Fruit fly (Drosophila melanogaster) whole organism, embryonic: ENCODE data around the gene CG7536.

Source experiments
- Blimp-1 ChIP-seq: fragments of 200-800 bp; sonication (Bioruptor generic); optimal IDR thresholded peaks from 3 replicates; lab custom pipeline; 2018; ENCODE audit warnings: missing biosample characterization, missing genetic modification characterization, mild to moderate bottlenecking, moderate library complexity, missing genetic modification reagents
- C15 ChIP-seq: fragments of 200-800 bp; sonication (Bioruptor generic); IDR thresholded peaks from 3 replicates; pipeline ENCODE4 v1.3.6; 2022; ENCODE audit warnings: missing biosample characterization, missing genetic modification characterization
- CG10462 ChIP-seq: fragments of 200-800 bp; sonication (Bioruptor generic); optimal IDR thresholded peaks from 2 replicates; lab custom pipeline; 2016; ENCODE audit warnings: missing biosample characterization, missing genetic modification characterization
- CG11085 ChIP-seq: fragments of 200-800 bp; sonication (Bioruptor generic); IDR thresholded peaks from 2 replicates; pipeline ENCODE4 v1.3.6; 2022; ENCODE audit warnings: missing biosample characterization, missing genetic modification characterization
- CG11398 ChIP-seq: fragments of 200-800 bp; sonication (Bioruptor generic); optimal IDR thresholded peaks from 2 replicates; lab custom pipeline; 2016; ENCODE audit warnings: missing biosample characterization, missing genetic modification characterization
- CG12071 ChIP-seq: fragments of 200-800 bp; sonication (Bioruptor generic); optimal IDR thresholded peaks from 3 replicates; lab custom pipeline; 2018; ENCODE audit warnings: missing biosample characterization, mild to moderate bottlenecking, missing genetic modification characterization
- CG13123 ChIP-seq: fragments of 200-800 bp; sonication (Bioruptor generic); optimal IDR thresholded peaks from 2 replicates; lab custom pipeline; 2016; ENCODE audit warnings: missing biosample characterization, missing genetic modification characterization
- CG14710 ChIP-seq: fragments of 200-800 bp; sonication (Bioruptor generic); optimal IDR thresholded peaks from 3 replicates; lab custom pipeline; 2019; ENCODE audit warnings: missing biosample characterization, mild to moderate bottlenecking, missing genetic modification characterization, moderate library complexity
- CG2129 ChIP-seq: fragments of 200-800 bp; sonication (Bioruptor generic); IDR thresholded peaks from 2 replicates; pipeline ENCODE4 v1.3.6; 2022; ENCODE audit warnings: missing biosample characterization, missing genetic modification characterization; ENCODE audit not compliant: partially characterized antibody
- CG2202 ChIP-seq: fragments of 200-800 bp; sonication (Bioruptor generic); optimal IDR thresholded peaks from 2 replicates; lab custom pipeline; 2018; ENCODE audit warnings: missing biosample characterization, mild to moderate bottlenecking, missing genetic modification characterization
- CG30020 ChIP-seq: fragments of 200-800 bp; optimal IDR thresholded peaks from 2 replicates; lab custom pipeline; 2019; ENCODE audit warnings: missing biosample characterization, mild to moderate bottlenecking, missing genetic modification characterization, moderate library complexity
- CG3163 ChIP-seq: fragments of 200-800 bp; sonication (Bioruptor generic); optimal IDR thresholded peaks from 3 replicates; lab custom pipeline; 2016; ENCODE audit warnings: missing biosample characterization, missing genetic modification characterization
- CG4328 ChIP-seq: fragments of 200-800 bp; sonication (Bioruptor generic); optimal IDR thresholded peaks from 3 replicates; lab custom pipeline; 2017; ENCODE audit warnings: missing biosample characterization, missing genetic modification reagents, missing genetic modification characterization
- CG4707 ChIP-seq: fragments of 200-800 bp; sonication (Bioruptor generic); optimal IDR thresholded peaks from 2 replicates; lab custom pipeline; 2018; ENCODE audit warnings: missing biosample characterization, mild to moderate bottlenecking, missing genetic modification characterization, moderate library complexity
- CG5953 ChIP-seq: fragments of 200-800 bp; sonication (Bioruptor generic); IDR thresholded peaks from 2 replicates; pipeline ENCODE4 v1.3.6; 2022; ENCODE audit warnings: missing biosample characterization, missing genetic modification characterization
- CG6654 ChIP-seq: fragments of 200-800 bp; sonication (Bioruptor generic); optimal IDR thresholded peaks from 2 replicates; lab custom pipeline; 2017; ENCODE audit warnings: missing biosample characterization, mild to moderate bottlenecking, missing genetic modification characterization
- CG7745 ChIP-seq: fragments of 200-800 bp; sonication (Bioruptor generic); optimal IDR thresholded peaks from 2 replicates; lab custom pipeline; 2018; ENCODE audit warnings: missing biosample characterization, mild to moderate bottlenecking, missing genetic modification characterization, moderate library complexity
- CG7786 ChIP-seq: fragments of 200-800 bp; sonication (Bioruptor generic); optimal IDR thresholded peaks from 2 replicates; lab custom pipeline; 2016; ENCODE audit warnings: missing biosample characterization, missing genetic modification characterization
- CG8089 ChIP-seq: fragments of 200-800 bp; sonication (Bioruptor generic); optimal IDR thresholded peaks from 3 replicates; lab custom pipeline; 2016; ENCODE audit warnings: missing biosample characterization, missing genetic modification characterization
- CG9215 ChIP-seq: fragments of 200-800 bp; sonication (Bioruptor generic); IDR thresholded peaks from 2 replicates; pipeline ENCODE4 v1.3.6; 2022; ENCODE audit warnings: missing biosample characterization, missing genetic modification characterization
- Chrac-16 ChIP-seq: fragments of 200-800 bp; sonication (Bioruptor generic); optimal IDR thresholded peaks from 3 replicates; lab custom pipeline; 2016; ENCODE audit warnings: missing biosample characterization, missing genetic modification characterization
- D ChIP-seq, 2 experiments: fragments of 200-800 bp in 1 of 2; fragments of >200 bp in 1 of 2; sonication (Bioruptor generic) in 1 of 2; optimal IDR thresholded peaks; 2 replicates in 1 of 2; 3 replicates in 1 of 2; lab custom pipeline; 2017; ENCODE audit warnings: mild to moderate bottlenecking in 1 of 2, missing biosample characterization in 1 of 2, missing genetic modification characterization in 1 of 2, missing genetic modification reagents in 1 of 2
- Dbx ChIP-seq: fragments of 200-800 bp; sonication (Bioruptor generic); IDR thresholded peaks from 3 replicates; pipeline ENCODE4 v1.3.6; 2022; ENCODE audit warnings: missing biosample characterization, missing genetic modification characterization
- HLH4C ChIP-seq: fragments of 200-800 bp; sonication (Bioruptor generic); IDR thresholded peaks from 3 replicates; pipeline ENCODE4 v1.3.6; 2022; ENCODE audit warnings: missing biosample characterization, missing genetic modification characterization; ENCODE audit not compliant: partially characterized antibody
- Nf-YA ChIP-seq: fragments of 200-800 bp; sonication (Bioruptor generic); IDR thresholded peaks from 2 replicates; pipeline ENCODE4 v1.3.6; 2022; ENCODE audit warnings: missing biosample characterization, missing genetic modification characterization
- Oaz ChIP-seq: fragments of 200-800 bp; sonication (Bioruptor generic); IDR thresholded peaks from 2 replicates; pipeline ENCODE4 v1.3.6; 2022; ENCODE audit warnings: missing biosample characterization, missing genetic modification characterization
- Side ChIP-seq: fragments of 200-800 bp; sonication (Bioruptor generic); optimal IDR thresholded peaks from 2 replicates; lab custom pipeline; 2016; ENCODE audit warnings: missing biosample characterization, missing genetic modification characterization
- Sry-β ChIP-seq: fragments of 200-800 bp; sonication (Bioruptor generic); optimal IDR thresholded peaks from 2 replicates; lab custom pipeline; 2018; ENCODE audit warnings: missing biosample characterization, mild to moderate bottlenecking, missing genetic modification characterization, moderate library complexity
- ac ChIP-seq: fragments of 200-800 bp; sonication (Bioruptor generic); optimal IDR thresholded peaks from 3 replicates; lab custom pipeline; 2017; ENCODE audit warnings: missing biosample characterization, mild to moderate bottlenecking, missing genetic modification characterization
- al ChIP-seq: fragments of 200-800 bp; sonication (Bioruptor generic); IDR thresholded peaks from 2 replicates; pipeline ENCODE4 v1.3.6; 2022; ENCODE audit warnings: missing biosample characterization, missing genetic modification characterization
- ems ChIP-seq: fragments of 200-800 bp; sonication (Bioruptor generic); optimal IDR thresholded peaks from 3 replicates; lab custom pipeline; 2016; ENCODE audit warnings: missing biosample characterization, missing genetic modification characterization
- eve ChIP-seq, 2 experiments: fragments of >200 bp; optimal IDR thresholded peaks; 2 replicates each; lab custom pipeline; 2017; ENCODE audit warnings: missing biosample characterization in 2 of 2, missing genetic modification characterization in 2 of 2
- eyg ChIP-seq: fragments of 200-800 bp; sonication (Bioruptor generic); optimal IDR thresholded peaks from 3 replicates; lab custom pipeline; 2016; ENCODE audit warnings: missing biosample characterization, missing genetic modification characterization
- fd3F ChIP-seq: fragments of 200-800 bp; sonication (Bioruptor generic); optimal IDR thresholded peaks from 2 replicates; lab custom pipeline; 2018; ENCODE audit warnings: missing biosample characterization, mild to moderate bottlenecking, missing genetic modification characterization, moderate library complexity
- gcm ChIP-seq: fragments of 200-800 bp; sonication (Bioruptor generic); optimal IDR thresholded peaks from 2 replicates; lab custom pipeline; 2019; ENCODE audit warnings: missing biosample characterization, mild to moderate bottlenecking, missing genetic modification characterization, moderate library complexity
- gcm2 ChIP-seq: fragments of 200-800 bp; sonication (Bioruptor generic); optimal IDR thresholded peaks from 2 replicates; lab custom pipeline; 2016; ENCODE audit warnings: missing biosample characterization, missing genetic modification characterization
- her ChIP-seq: fragments of 200-800 bp; sonication (Bioruptor generic); optimal IDR thresholded peaks from 2 replicates; lab custom pipeline; 2016; ENCODE audit warnings: missing biosample characterization, missing genetic modification characterization
- ken ChIP-seq: fragments of 200-800 bp; sonication (Bioruptor generic); IDR thresholded peaks from 3 replicates; pipeline ENCODE4 v1.3.6; 2022; ENCODE audit warnings: missing biosample characterization, missing genetic modification characterization
- lab ChIP-seq: fragments of 200-800 bp; sonication (Bioruptor generic); optimal IDR thresholded peaks from 3 replicates; lab custom pipeline; 2017; ENCODE audit warnings: missing biosample characterization, missing genetic modification characterization, mild to moderate bottlenecking, moderate library complexity, missing genetic modification reagents
- lmd ChIP-seq: fragments of 200-800 bp; sonication (Bioruptor generic); IDR thresholded peaks from 2 replicates; pipeline ENCODE4 v1.3.6; 2022; ENCODE audit warnings: missing biosample characterization, missing genetic modification characterization
- mirr ChIP-seq: fragments of 200-800 bp; sonication (Bioruptor generic); optimal IDR thresholded peaks from 3 replicates; lab custom pipeline; 2018; ENCODE audit warnings: missing biosample characterization, mild to moderate bottlenecking, missing genetic modification characterization
- nau ChIP-seq: fragments of 200-800 bp; sonication (Bioruptor generic); optimal IDR thresholded peaks from 3 replicates; lab custom pipeline; 2017; ENCODE audit warnings: missing biosample characterization, mild to moderate bottlenecking, missing genetic modification characterization, missing genetic modification reagents
- otp ChIP-seq: fragments of 200-800 bp; sonication (Bioruptor generic); IDR thresholded peaks from 3 replicates; pipeline ENCODE4, ENCODE4 v1.3.6; 2022; ENCODE audit warnings: missing biosample characterization, missing genetic modification characterization
- rib ChIP-seq: fragments of 200-800 bp; sonication (Bioruptor generic); IDR thresholded peaks from 2 replicates; pipeline ENCODE4 v1.3.6; 2022; ENCODE audit warnings: missing biosample characterization, missing genetic modification characterization
- sim ChIP-seq: fragments of 200-800 bp; sonication (Bioruptor generic); IDR thresholded peaks from 2 replicates; pipeline ENCODE4 v1.3.6; 2022; ENCODE audit warnings: missing biosample characterization, missing genetic modification characterization
- sima ChIP-seq: fragments of 200-800 bp; sonication (Bioruptor generic); optimal IDR thresholded peaks from 2 replicates; lab custom pipeline; 2016; ENCODE audit warnings: missing biosample characterization, missing genetic modification characterization
- sisA ChIP-seq: fragments of 200-800 bp; sonication (Bioruptor generic); IDR thresholded peaks from 2 replicates; pipeline ENCODE4 v1.3.6; 2022; ENCODE audit warnings: missing biosample characterization, missing genetic modification characterization
- stwl ChIP-seq: fragments of 200-800 bp; sonication (Bioruptor generic); optimal IDR thresholded peaks from 3 replicates; lab custom pipeline; 2018; ENCODE audit warnings: missing biosample characterization, mild to moderate bottlenecking, missing genetic modification characterization, moderate library complexity
- tio ChIP-seq: fragments of 200-800 bp; sonication (Bioruptor generic); optimal IDR thresholded peaks from 2 replicates; lab custom pipeline; 2017; ENCODE audit warnings: missing biosample characterization, missing genetic modification characterization, inconsistent platforms

The CG7536 gene

dm6 chrX:18085470-18085797, 2.9 kb downstream of the CG7536 start, which contains the start of gene Ada3 (continued):
- TF ChIP-seq CG9215 (GFP tag; lab: Robert Waterston, UW) (peak; percentile 67), sim (GFP tag; lab: Robert Waterston, UW) (0 out of 2 replicates have a peak, but pooled peaks have one; percentile 22), CG30020 (tag; lab: Kevin White, UChicago) (peak; percentile 69), Dbx (GFP tag; lab: Robert Waterston, UW) (peak; percentile 74; the same call in 2 of the 3 replicates), Blimp-1 (GFP tag; lab: Kevin White, UChicago) (peak; percentile 55), eve (GFP tag; optimal IDR thresholded peaks at IDR 0.05; lab: Kevin White, UChicago) (no peak), sisA (peak; percentile 67), gcm2 (GFP tag; lab: Kevin White, UChicago) (peak; percentile 42), lmd (GFP tag; lab: Robert Waterston, UW) (peak; percentile 80), Nf-YA (GFP tag; lab: Robert Waterston, UW) (no peak), CG10462 (GFP tag; lab: Kevin White, UChicago) (peak; percentile 51), ken (no peak), CG2129 (GFP tag; lab: Robert Waterston, UW) (no peak), gcm (peak; percentile 30), CG12071 (peak; percentile 29), CG4328 (GFP tag; lab: Kevin White, UChicago) (peak; percentile 36), CG7745 (tag; lab: Kevin White, UChicago) (no peak), HLH4C (GFP tag; lab: Robert Waterston, UW) (no peak), al (GFP tag; lab: Robert Waterston, UW) (peak; percentile 68), lab (GFP tag; lab: Kevin White, UChicago) (peak; percentile 82), Chrac-16 (GFP tag; lab: Kevin White, UChicago) (peak; percentile 79), CG4707 (GFP tag; lab: Kevin White, UChicago) (peak; percentile 96), fd3F (GFP tag; lab: Kevin White, UChicago) (peak; percentile 46), ems (GFP tag; lab: Kevin White, UChicago) (peak; percentile 75), rib (no peak), nau (GFP tag; lab: Kevin White, UChicago) (peak; percentile 44), eyg (GFP tag; lab: Kevin White, UChicago) (peak; percentile 63), Sry-β (GFP tag; lab: Kevin White, UChicago) (no peak), CG6654 (GFP tag; lab: Kevin White, UChicago) (no peak), CG13123 (GFP tag; lab: Kevin White, UChicago) (peak; percentile 34), D (optimal IDR thresholded peaks at IDR 0.05; lab: Kevin White, UChicago) (no peak), D (GFP tag; optimal IDR thresholded peaks at IDR 0.05; lab: Kevin White, UChicago) (peak; percentile 45), C15 (GFP tag; lab: Robert Waterston, UW) (peak; percentile 52; the same call in 1 of the 3 replicates), CG11398 (peak; percentile 41)
- TF ChIP-seq, all 482 proteins: peak for 328

- TF ChIP-seq stwl (no peak), mirr (GFP tag; lab: Kevin White, UChicago) (no peak), CG5953 (GFP tag; lab: Robert Waterston, UW) (no peak), sima (GFP tag; lab: Kevin White, UChicago) (no peak), Oaz (GFP tag; lab: Robert Waterston, UW) (no peak), CG2202 (no peak), CG3163 (GFP tag; lab: Kevin White, UChicago) (no peak), Nf-YA (GFP tag; lab: Robert Waterston, UW) (no peak), her (GFP tag; lab: Kevin White, UChicago) (peak; percentile 24), C15 (GFP tag; lab: Robert Waterston, UW) (no peak), tio (GFP tag; lab: Kevin White, UChicago) (no peak), CG7786 (no peak), CG14710 (tag; lab: Kevin White, UChicago) (no peak), CG11085 (no peak), Side (GFP tag; lab: Kevin White, UChicago) (no peak), CG4707 (GFP tag; lab: Kevin White, UChicago) (no peak), otp (no peak), ac (GFP tag; lab: Kevin White, UChicago) (no peak), CG8089 (GFP tag; lab: Kevin White, UChicago) (no peak)
Observed at dm6 chrX:18084614-18085469, 3.5 kb downstream of the CG7536 start.
